Fruit fly (Drosophila melanogaster): ENCODE results near the gene Vps45.

Vps45 gene

dm6 chr3R:9600558-9600959 lies 36.8 kb downstream of the Vps45 start (continued):
- TF ChIP-seq CG3032 (tag; optimal IDR thresholded peaks at IDR 0.05) (peak; percentile 49), CG10631 (GFP tag; optimal IDR thresholded peaks at IDR 0.05) (peak; percentile 41), Smox (GFP tag; optimal IDR thresholded peaks at IDR 0.05) (peak; percentile 21), spab (GFP tag; optimal IDR thresholded peaks at IDR 0.05) (peak; percentile 39), CG6854 (GFP tag; optimal IDR thresholded peaks at IDR 0.05) (no peak), dac (GFP tag; optimal IDR thresholded peaks at IDR 0.05) (no peak), Hr4 (GFP tag; optimal IDR thresholded peaks at IDR 0.05) (no peak), ss (GFP tag; optimal IDR thresholded peaks at IDR 0.05) (peak; percentile 36 to 50), net (GFP tag; optimal IDR thresholded peaks at IDR 0.05) (peak; percentile 47), OdsH (GFP tag; optimal IDR thresholded peaks at IDR 0.05) (peak; percentile 50), pdm3 (GFP tag; optimal IDR thresholded peaks at IDR 0.05) (peak; percentile 8), Gug (GFP tag; IDR thresholded peaks at IDR 0.05) (no peak), CG6808 (GFP tag; optimal IDR thresholded peaks at IDR 0.05) (peak; percentile 56), CG6792 (GFP tag; optimal IDR thresholded peaks at IDR 0.05) (peak; percentile 39), CG8632 (GFP tag; optimal IDR thresholded peaks at IDR 0.05) (peak; percentile 44), fkh (GFP tag; optimal IDR thresholded peaks at IDR 0.05) (peak; percentile 83), Ets21C (GFP tag; optimal IDR thresholded peaks at IDR 0.05) (no peak), Hr38 (GFP tag; optimal IDR thresholded peaks at IDR 0.05) (no peak), salr (GFP tag; optimal IDR thresholded peaks at IDR 0.05) (no peak), CG11762 (GFP tag; optimal IDR thresholded peaks at IDR 0.05; ENCODE audit: insufficient read depth) (peak; percentile 42), CG6276 (GFP tag; optimal IDR thresholded peaks at IDR 0.05) (no peak), CG6163 (GFP tag; IDR thresholded peaks at IDR 0.05) (peak; percentile 59; the same call in 1 of the 3 replicates), Sox15 (GFP tag; optimal IDR thresholded peaks at IDR 0.05) (peak; percentile 10), CG32006 (GFP tag; optimal IDR thresholded peaks at IDR 0.05) (peak; percentile 17), CG9139 (GFP tag; optimal IDR thresholded peaks at IDR 0.05) (peak; percentile 51)

DNA sequence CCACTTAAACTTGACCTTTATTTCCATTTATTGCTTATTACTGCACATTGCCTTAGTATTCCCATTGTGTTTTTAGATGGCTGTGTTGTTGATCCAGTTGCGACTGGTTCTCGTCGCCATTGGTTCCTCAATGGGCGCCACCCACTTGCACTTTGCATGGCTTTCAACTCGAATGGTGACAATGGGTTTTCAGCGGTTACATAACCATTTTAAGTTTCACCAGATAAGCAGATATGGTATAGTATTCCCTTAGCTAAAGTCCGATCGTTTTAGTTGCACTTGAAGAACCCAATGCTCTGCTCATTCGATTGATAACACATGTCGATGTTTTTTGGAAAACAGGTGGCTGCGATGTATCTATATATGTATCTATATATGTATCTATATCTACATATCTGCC lies 38.2 kb downstream of the Vps45 start:
- TF ChIP-seq CG6808 (GFP tag; optimal IDR thresholded peaks at IDR 0.05), result no peak
- peak; percentile 32 for TF ChIP-seq vri (GFP tag; optimal IDR thresholded peaks at IDR 0.05)
- TF ChIP-seq OdsH (GFP tag; optimal IDR thresholded peaks at IDR 0.05), result no peak
- TF ChIP-seq Eip78C (GFP tag), result peak; percentile 15
- no peak for TF ChIP-seq svp (GFP tag)
- no peak for TF ChIP-seq lz (GFP tag; optimal IDR thresholded peaks at IDR 0.05)
- no peak for TF ChIP-seq Sox14 (GFP tag; optimal IDR thresholded peaks at IDR 0.05)
- TF ChIP-seq Met (GFP tag; optimal IDR thresholded peaks at IDR 0.05), result no peak
- TF ChIP-seq CG11902 (GFP tag; optimal IDR thresholded peaks at IDR 0.05), result no peak
- no peak for TF ChIP-seq CG15336 (GFP tag; IDR thresholded peaks at IDR 0.05)
- TF ChIP-seq ss (GFP tag; optimal IDR thresholded peaks at IDR 0.05), result peak in 1 of 2 experiments; percentile 17
- TF ChIP-seq CG8632 (GFP tag; optimal IDR thresholded peaks at IDR 0.05), result no peak

DNA sequence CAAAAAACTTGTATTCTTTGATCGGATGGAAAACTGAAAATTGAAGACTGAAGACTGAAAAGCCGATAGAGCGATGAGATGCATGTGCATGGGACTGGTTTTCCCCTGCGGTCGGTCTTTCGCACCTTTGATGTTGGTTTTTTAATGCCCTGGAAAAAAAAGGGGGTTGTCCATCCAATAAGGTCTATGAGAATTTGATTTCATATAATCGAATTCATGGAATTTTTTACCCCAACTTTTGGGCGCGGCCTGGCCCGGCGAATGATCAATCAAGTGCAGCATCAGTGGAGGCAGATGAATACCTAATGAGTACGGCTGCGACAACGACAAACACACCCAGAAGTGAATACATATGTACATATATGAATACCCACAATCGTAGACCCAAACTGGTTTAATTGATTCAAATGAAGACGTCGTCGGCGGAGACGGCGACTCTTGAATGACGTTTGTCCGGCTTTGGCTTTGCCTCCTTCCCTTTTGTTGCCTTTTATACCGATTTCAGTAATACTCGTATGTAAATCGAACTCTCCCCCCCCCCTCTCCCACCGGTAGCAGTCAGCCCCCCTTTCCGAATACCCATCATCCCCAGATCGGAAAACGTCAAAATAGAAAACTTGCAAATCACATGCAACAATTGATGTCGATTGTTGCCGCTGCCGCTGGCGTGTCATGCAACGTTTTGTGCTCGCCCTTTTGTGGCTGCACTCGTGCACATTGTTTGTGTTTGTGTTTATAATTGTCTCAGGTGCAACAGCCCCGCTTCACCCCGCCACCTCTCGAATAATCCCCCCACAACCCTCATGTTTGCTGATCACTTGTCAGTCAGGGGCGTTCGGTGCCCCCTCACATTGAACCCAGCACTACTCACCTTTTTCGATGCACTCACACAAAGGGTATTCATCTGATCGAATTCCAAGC lies 39.6 kb downstream of the Vps45 start:
- TF ChIP-seq CG10669 (GFP tag; optimal IDR thresholded peaks at IDR 0.05) (no peak), CG6276 (GFP tag; optimal IDR thresholded peaks at IDR 0.05) (no peak), ss (GFP tag; optimal IDR thresholded peaks at IDR 0.05) (peak in 1 of 2 experiments; percentile 63), CG7368 (GFP tag; optimal IDR thresholded peaks at IDR 0.05) (no peak), dac (GFP tag; optimal IDR thresholded peaks at IDR 0.05) (no peak), CG3032 (tag; optimal IDR thresholded peaks at IDR 0.05) (no peak), fkh (GFP tag; optimal IDR thresholded peaks at IDR 0.05) (peak; percentile 67), CG16779 (tag; optimal IDR thresholded peaks at IDR 0.05) (no peak), CG6163 (GFP tag; IDR thresholded peaks at IDR 0.05) (no peak)

Measured in whole organism, prepupa.